Fruit fly (Drosophila melanogaster): Measurements from ENCODE around the gene CG7110.

The CG7110 gene

dm6 chr2L:13382351-13383029 is 16.3 kb upstream of the CG7110 start, which contains the start of gene loqs (continued):
- TF ChIP-seq Ets97D (GFP tag; optimal IDR thresholded peaks at IDR 0.05) = no peak
- no peak for TF ChIP-seq CG16815 (GFP tag; optimal IDR thresholded peaks at IDR 0.05)
- TF ChIP-seq Dfd (GFP tag; optimal IDR thresholded peaks at IDR 0.05) = no peak
- TF ChIP-seq Bgb (GFP tag; IDR thresholded peaks at IDR 0.05; ENCODE audit: partially characterized antibody) = 0 out of 2 replicates have a peak, but pooled peaks have one; percentile 6
- no peak for TF ChIP-seq CG9876 (GFP tag; optimal IDR thresholded peaks at IDR 0.05)
- TF ChIP-seq NC2α (GFP tag; optimal IDR thresholded peaks at IDR 0.05) = no peak
- no peak for TF ChIP-seq CG16779 (GFP tag; IDR thresholded peaks at IDR 0.05)
- TF ChIP-seq Scr (GFP tag; IDR thresholded peaks at IDR 0.05; ENCODE audit: partially characterized antibody) = peak; percentile 51
- no peak for TF ChIP-seq Chrac-16 (GFP tag; optimal IDR thresholded peaks at IDR 0.05)
- TF ChIP-seq CG11247 (GFP tag; IDR thresholded peaks at IDR 0.05) = no peak
- TF ChIP-seq CG12942 (GFP tag; optimal IDR thresholded peaks at IDR 0.05) = no peak
- TF ChIP-seq ems (GFP tag; optimal IDR thresholded peaks at IDR 0.05) = no peak
- peak; percentile 8 for TF ChIP-seq Xbp1 (GFP tag; optimal IDR thresholded peaks at IDR 0.05)
- no peak for TF ChIP-seq CG1233 (GFP tag; optimal IDR thresholded peaks at IDR 0.05)
- peak; percentile 34 for TF ChIP-seq YL-1 (GFP tag; optimal IDR thresholded peaks at IDR 0.05)
- TF ChIP-seq CG8478 (optimal IDR thresholded peaks at IDR 0.05) = no peak
- TF ChIP-seq Rfx (GFP tag; IDR thresholded peaks at IDR 0.05) = peak; percentile 14; the same call in 1 of the 2 replicates
- no peak for TF ChIP-seq tgo (GFP tag; IDR thresholded peaks at IDR 0.05)
- TF ChIP-seq gt (GFP tag; IDR thresholded peaks at IDR 0.05) = no peak
- TF ChIP-seq CG8924 (tag; optimal IDR thresholded peaks at IDR 0.05) = peak; percentile 31
- TF ChIP-seq CG9437 (GFP tag; optimal IDR thresholded peaks at IDR 0.05) = no peak
- TF ChIP-seq dati (GFP tag; IDR thresholded peaks at IDR 0.05) = no peak
- TF ChIP-seq MESR4 (GFP tag; optimal IDR thresholded peaks at IDR 0.05) = peak; percentile 55
- no peak for TF ChIP-seq CTCF (GFP tag; optimal IDR thresholded peaks at IDR 0.05)
- TF ChIP-seq CG15601 (tag; optimal IDR thresholded peaks at IDR 0.05) = peak; percentile 12
- no peak for TF ChIP-seq wor (GFP tag; IDR thresholded peaks at IDR 0.05)
- TF ChIP-seq Neu2 (GFP tag; optimal IDR thresholded peaks at IDR 0.05; ENCODE audit: borderline replicate concordance) = no peak
- peak; percentile 32 for TF ChIP-seq sens (GFP tag)
- no peak for TF ChIP-seq CG12299 (tag; optimal IDR thresholded peaks at IDR 0.05)
- TF ChIP-seq caup (GFP tag; optimal IDR thresholded peaks at IDR 0.05; ENCODE audit: severe bottlenecking) = no peak
- TF ChIP-seq CG15011 (GFP tag; optimal IDR thresholded peaks at IDR 0.05) = no peak
- TF ChIP-seq CG8290 (GFP tag; optimal IDR thresholded peaks at IDR 0.05) = peak; percentile 52
- TF ChIP-seq CG8290 (tag; optimal IDR thresholded peaks at IDR 0.05) = no peak
- TF ChIP-seq CG1603 (tag; optimal IDR thresholded peaks at IDR 0.05) = no peak
- no peak for TF ChIP-seq croc (GFP tag; conservative IDR thresholded peaks at IDR 0.05)
- TF ChIP-seq nmo (GFP tag; optimal IDR thresholded peaks at IDR 0.05) = no peak
- no peak for TF ChIP-seq tup (GFP tag; optimal IDR thresholded peaks at IDR 0.05)
- TF ChIP-seq Oaz (GFP tag; IDR thresholded peaks at IDR 0.05) = no peak
- no peak for TF ChIP-seq Mrtf (GFP tag; IDR thresholded peaks at IDR 0.05)
- no peak for TF ChIP-seq HLHmδ (GFP tag; optimal IDR thresholded peaks at IDR 0.05)
- no peak for TF ChIP-seq CG11398 (GFP tag; optimal IDR thresholded peaks at IDR 0.05)
- TF ChIP-seq CG2120 (GFP tag; optimal IDR thresholded peaks at IDR 0.05) = peak; percentile 45
- TF ChIP-seq CG13296 (GFP tag; optimal IDR thresholded peaks at IDR 0.05) = no peak
- TF ChIP-seq ash1 (GFP tag; optimal IDR thresholded peaks at IDR 0.05) = no peak
- peak; percentile 29 for TF ChIP-seq grau (tag; optimal IDR thresholded peaks at IDR 0.05)
- no peak; the same call in 2 of the 3 replicates for TF ChIP-seq knrl (GFP tag; IDR thresholded peaks at IDR 0.05; ENCODE audit: partially characterized antibody)
- no peak for TF ChIP-seq gsb (GFP tag; IDR thresholded peaks at IDR 0.05)
- TF ChIP-seq CG4360 (GFP tag; IDR thresholded peaks at IDR 0.05) = no peak
- TF ChIP-seq Doc3 (GFP tag; IDR thresholded peaks at IDR 0.05; ENCODE audit: partially characterized antibody) = peak; percentile 39; the same call in 1 of the 3 replicates
- TF ChIP-seq CG43689 (GFP tag; IDR thresholded peaks at IDR 0.05) = no peak
- no peak for TF ChIP-seq Ets65A (GFP tag)
- peak; percentile 31 for TF ChIP-seq CG4617 (GFP tag; optimal IDR thresholded peaks at IDR 0.05; ENCODE audit: borderline replicate concordance)
